Worm (Caenorhabditis elegans) whole organism, L3 larva: ENCODE results near the gene T24C2.5.

Source experiments
- aly-2 ChIP-seq: fragments of 150-350 bp; optimal IDR thresholded peaks from 2 replicates; lab custom pipeline; 2014; ENCODE audit warnings: missing biosample characterization, missing genetic modification characterization
- ama-1 ChIP-seq: fragments of 150-350 bp; optimal IDR thresholded peaks from 2 replicates; lab custom pipeline; 2018
- ceh-28 ChIP-seq: fragments of 150-350 bp; optimal IDR thresholded peaks from 2 replicates; lab custom pipeline; 2014; ENCODE audit warnings: missing biosample characterization, missing genetic modification reagents, missing genetic modification characterization
- daf-12 ChIP-seq: fragments of 150-350 bp; optimal IDR thresholded peaks from 2 replicates; lab custom pipeline; 2014; ENCODE audit warnings: missing biosample characterization, missing genetic modification reagents, missing genetic modification characterization
- egl-27 ChIP-seq: sonication (generic microtip); optimal IDR thresholded peaks from 4 replicates; lab custom pipeline; 2017; ENCODE audit warnings: missing biosample characterization, missing genetic modification reagents, missing genetic modification characterization
- egl-5 ChIP-seq: fragments of 150-350 bp; optimal IDR thresholded peaks from 2 replicates; lab custom pipeline; 2017; ENCODE audit warnings: missing biosample characterization, missing genetic modification reagents, missing genetic modification characterization, inconsistent platforms
- elt-1 ChIP-seq: fragments of 150-350 bp; optimal IDR thresholded peaks from 2 replicates; lab custom pipeline; 2014; ENCODE audit warnings: missing biosample characterization, missing genetic modification characterization
- elt-2 ChIP-seq: sonication (generic microtip); optimal IDR thresholded peaks from 2 replicates; lab custom pipeline; 2016; ENCODE audit warnings: missing genetic modification reagents, mild to moderate bottlenecking, missing genetic modification characterization, missing compliant biosample characterization
- elt-3 ChIP-seq, 3 experiments: fragments of 150-350 bp in 1 of 3; sonication (generic microtip) in 2 of 3; optimal IDR thresholded peaks; 2 replicates in 2 of 3; 4 replicates in 1 of 3; lab custom pipeline; 2014 to 2017; ENCODE audit warnings: missing biosample characterization in 3 of 3, missing genetic modification characterization in 3 of 3
- eor-1 ChIP-seq, 2 experiments: fragments of 150-350 bp; optimal IDR thresholded peaks; 2 replicates each; lab custom pipeline; 2014 to 2018; ENCODE audit warnings: missing biosample characterization in 2 of 2, missing genetic modification characterization in 2 of 2
- fkh-2 ChIP-seq: fragments of 150-350 bp; optimal IDR thresholded peaks from 2 replicates; lab custom pipeline; 2014; ENCODE audit warnings: missing biosample characterization, missing genetic modification reagents, missing genetic modification characterization
- hmg-11 ChIP-seq: sonication (generic microtip); optimal IDR thresholded peaks from 2 replicates; lab custom pipeline; 2016; ENCODE audit warnings: missing genetic modification characterization, missing compliant biosample characterization
- lin-15B ChIP-seq: fragments of 150-350 bp; optimal IDR thresholded peaks from 2 replicates; lab custom pipeline; 2014; ENCODE audit warnings: missing biosample characterization, missing genetic modification characterization
- lin-39 ChIP-seq: fragments of 150-350 bp; optimal IDR thresholded peaks from 2 replicates; lab custom pipeline; 2018; ENCODE audit warnings: missing biosample characterization, missing genetic modification reagents, missing genetic modification characterization
- mml-1 ChIP-seq: fragments of 150-350 bp; sonication (generic microtip); optimal IDR thresholded peaks from 3 replicates; lab custom pipeline; 2014; ENCODE audit warnings: missing biosample characterization, missing genetic modification characterization
- nfya-1 ChIP-seq: sonication (generic microtip); optimal IDR thresholded peaks from 2 replicates; lab custom pipeline; 2017; ENCODE audit warnings: missing genetic modification characterization, mild to moderate bottlenecking, missing compliant biosample characterization, antibody characterized with exemption, moderate library complexity; ENCODE audit not compliant: insufficient read depth
- nhr-11 ChIP-seq: fragments of 150-350 bp; optimal IDR thresholded peaks from 2 replicates; lab custom pipeline; 2014; ENCODE audit warnings: missing biosample characterization, missing genetic modification characterization
- nhr-23 ChIP-seq: fragments of 150-350 bp; optimal IDR thresholded peaks from 2 replicates; lab custom pipeline; 2014; ENCODE audit warnings: missing biosample characterization, missing genetic modification reagents, missing genetic modification characterization
- nhr-237 ChIP-seq: fragments of 150-350 bp; optimal IDR thresholded peaks from 2 replicates; lab custom pipeline; 2014; ENCODE audit warnings: missing biosample characterization, missing genetic modification characterization
- nhr-25 ChIP-seq: sonication (generic microtip); optimal IDR thresholded peaks from 2 replicates; lab custom pipeline; 2017; ENCODE audit warnings: missing biosample characterization, missing genetic modification characterization
- nhr-43 ChIP-seq: sonication (generic microtip); optimal IDR thresholded peaks from 2 replicates; lab custom pipeline; 2016; ENCODE audit warnings: mild to moderate bottlenecking, missing genetic modification characterization, missing compliant biosample characterization; ENCODE audit not compliant: poor library complexity, severe bottlenecking
- nhr-77 ChIP-seq: fragments of 150-350 bp; optimal IDR thresholded peaks from 2 replicates; lab custom pipeline; 2014; ENCODE audit warnings: missing biosample characterization, missing genetic modification characterization
- pha-4 ChIP-seq: fragments of 150-350 bp; optimal IDR thresholded peaks from 2 replicates; lab custom pipeline; 2014; ENCODE audit warnings: missing biosample characterization, missing genetic modification reagents, missing genetic modification characterization
- pqm-1 ChIP-seq: fragments of 150-350 bp; optimal IDR thresholded peaks from 2 replicates; lab custom pipeline; 2017; ENCODE audit warnings: missing biosample characterization, missing genetic modification characterization, inconsistent platforms
- sea-2 ChIP-seq: fragments of 150-350 bp; sonication (generic microtip); optimal IDR thresholded peaks from 4 replicates; lab custom pipeline; 2014; ENCODE audit warnings: missing biosample characterization, missing genetic modification reagents, missing genetic modification characterization
- snpc-4 ChIP-seq: fragments of 150-350 bp; optimal IDR thresholded peaks from 2 replicates; lab custom pipeline; 2014; ENCODE audit warnings: missing biosample characterization, missing genetic modification characterization
- unc-39 ChIP-seq: sonication (generic microtip); optimal IDR thresholded peaks from 4 replicates; lab custom pipeline; 2017; ENCODE audit warnings: missing biosample characterization, missing genetic modification characterization
- unc-62 ChIP-seq: fragments of 150-350 bp; sonication (generic microtip); optimal IDR thresholded peaks from 4 replicates; lab custom pipeline; 2014; ENCODE audit warnings: missing biosample characterization, missing genetic modification reagents, missing genetic modification characterization
- zag-1 ChIP-seq: fragments of 150-350 bp; optimal IDR thresholded peaks from 2 replicates; lab custom pipeline; 2014; ENCODE audit warnings: missing biosample characterization, missing genetic modification characterization

T24C2.5 gene

DNA sequence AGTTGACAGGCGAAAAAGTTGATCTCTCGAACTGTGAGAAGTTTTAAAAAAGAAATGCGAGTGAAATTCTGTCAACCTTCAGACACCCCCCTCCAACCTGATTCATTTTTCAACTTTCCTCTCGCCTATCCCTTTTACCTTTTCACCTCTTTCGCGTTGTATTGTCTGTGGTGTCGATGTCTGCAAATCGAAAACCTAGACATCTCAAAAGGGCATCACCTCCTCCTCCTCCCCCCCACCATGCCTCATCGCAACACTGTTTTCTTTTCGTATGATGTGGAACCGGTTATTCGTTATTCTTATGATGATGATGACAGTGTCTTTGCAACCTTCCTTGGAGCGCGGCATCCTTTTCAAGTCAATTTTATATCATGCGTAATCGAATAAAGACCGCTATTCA, 26.2 kb upstream of the T24C2.5 start (continued):
- peak; percentile 77 for TF ChIP-seq nhr-43 (tag; lab: Kevin White, UChicago)

DNA sequence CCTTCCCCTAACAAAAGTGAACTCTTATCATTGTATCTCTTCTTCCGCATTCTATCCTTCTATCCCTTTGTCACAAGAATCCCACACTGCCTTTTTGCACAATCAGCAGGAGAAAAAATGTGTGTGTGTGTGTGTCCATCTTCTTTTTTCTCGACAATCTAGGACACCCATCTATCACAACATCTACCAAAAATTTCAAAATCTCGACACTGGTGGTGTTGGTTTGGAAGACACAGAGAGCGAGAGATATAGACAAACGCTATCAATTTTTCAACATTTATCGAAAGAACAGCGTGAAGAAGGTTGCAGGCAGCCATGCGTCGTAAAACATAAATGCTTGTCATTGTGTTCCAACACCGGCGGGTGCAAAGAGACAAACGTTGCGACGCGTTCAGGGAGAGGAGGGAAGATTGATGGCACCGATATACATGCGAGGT, 25.4 kb upstream of the T24C2.5 start:
- TF ChIP-seq pha-4 (tag; lab: Kevin White, UChicago): no peak
- peak; percentile 13 for TF ChIP-seq elt-2
- no peak for TF ChIP-seq zag-1 (tag; lab: Kevin White, UChicago)
- TF ChIP-seq nhr-25 (tag; lab: Kevin White, UChicago): peak; percentile 82
- peak; percentile 12 for TF ChIP-seq lin-15B (tag; lab: Kevin White, UChicago)
- TF ChIP-seq egl-5 (tag; lab: Kevin White, UChicago): peak; percentile 34
- peak; percentile 90 for TF ChIP-seq nhr-23
- TF ChIP-seq egl-27 (tag; lab: Kevin White, UChicago): peak; percentile 15
- peak; percentile 58 for TF ChIP-seq lin-39 (tag; lab: Kevin White, UChicago)
- peak; percentile 45 for TF ChIP-seq nfya-1
- peak; percentile 91 for TF ChIP-seq unc-62
- TF ChIP-seq nhr-11 (tag; lab: Kevin White, UChicago): peak; percentile 59
- peak; percentile 89 for TF ChIP-seq elt-1 (tag; lab: Kevin White, UChicago)
- peak; percentile 62 for TF ChIP-seq ceh-28 (tag; lab: Kevin White, UChicago)
- TF ChIP-seq elt-3 (tag; optimal IDR thresholded peaks at IDR 0.05; lab: Kevin White, UChicago): peak; percentile 45 to 69 (median 60)
- TF ChIP-seq nhr-237 (tag; lab: Kevin White, UChicago): no peak
- TF ChIP-seq sea-2 (GFP tag; lab: Kevin White, UChicago): no peak
- TF ChIP-seq nhr-43 (tag; lab: Kevin White, UChicago): peak; percentile 61

DNA sequence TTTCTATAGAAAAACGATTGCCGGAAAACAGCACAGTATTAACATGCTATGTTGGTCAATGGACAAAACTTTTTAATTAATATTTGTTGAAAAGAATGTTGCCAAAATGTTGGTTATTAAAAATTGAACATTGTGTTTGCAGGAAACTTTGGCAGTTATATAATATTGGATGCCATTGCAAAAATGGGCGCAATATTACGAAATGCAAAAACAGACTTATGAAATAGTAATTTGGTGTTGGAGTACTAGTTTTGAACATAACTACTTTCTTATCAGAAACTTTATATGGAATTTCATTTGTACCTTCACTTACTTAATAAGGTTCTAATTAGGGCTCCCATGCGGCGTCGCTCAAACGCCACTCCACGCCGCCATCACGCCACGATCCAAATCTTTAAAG, 23.9 kb upstream of the T24C2.5 start:
- TF ChIP-seq ceh-28 (tag; lab: Kevin White, UChicago) (no peak), nfya-1 (no peak), fkh-2 (tag; lab: Kevin White, UChicago) (no peak), egl-5 (tag; lab: Kevin White, UChicago) (no peak), pha-4 (tag; lab: Kevin White, UChicago) (no peak), mml-1 (no peak), ama-1 (no peak), nhr-77 (tag; lab: Kevin White, UChicago) (no peak), daf-12 (tag; lab: Kevin White, UChicago) (no peak), hmg-11 (tag; lab: Kevin White, UChicago) (no peak), lin-15B (tag; lab: Kevin White, UChicago) (no peak), nhr-25 (tag; lab: Kevin White, UChicago) (no peak), nhr-43 (tag; lab: Kevin White, UChicago) (no peak)

DNA sequence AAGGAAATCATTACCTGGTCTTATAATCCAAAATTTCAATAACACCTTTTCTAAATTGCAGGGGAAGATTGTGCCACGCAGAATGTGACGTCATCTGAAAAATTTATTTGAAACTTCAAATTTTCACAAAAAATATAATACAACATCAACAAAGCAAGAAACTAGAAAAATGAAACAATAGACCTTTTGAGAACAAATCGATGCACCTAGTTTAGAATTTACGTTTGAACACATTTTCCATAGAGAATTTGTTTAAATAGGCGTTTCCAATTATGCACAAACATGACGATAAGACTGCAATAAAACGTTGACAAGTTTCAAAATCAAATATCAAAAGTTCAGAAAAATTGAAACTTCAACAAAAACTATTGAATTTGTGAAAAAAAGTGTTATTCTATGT, 21.4 kb upstream of the T24C2.5 start, which contains the start of gene fbxa-141:
TSS of gene fbxa-141 (minus strand) at position 101 of the 400 bp plus-strand sequence.
- TF ChIP-seq ama-1: no peak
- no peak for TF ChIP-seq unc-39 (tag; lab: Kevin White, UChicago)
- no peak for TF ChIP-seq aly-2 (tag; lab: Kevin White, UChicago)
- no peak for TF ChIP-seq sea-2 (GFP tag; lab: Kevin White, UChicago)
- no peak for TF ChIP-seq pqm-1 (tag; lab: Kevin White, UChicago)
- TF ChIP-seq snpc-4 (tag; lab: Kevin White, UChicago): no peak
- no peak for TF ChIP-seq eor-1 (tag; optimal IDR thresholded peaks at IDR 0.05; lab: Kevin White, UChicago)
- TF ChIP-seq lin-15B (tag; lab: Kevin White, UChicago): no peak

DNA sequence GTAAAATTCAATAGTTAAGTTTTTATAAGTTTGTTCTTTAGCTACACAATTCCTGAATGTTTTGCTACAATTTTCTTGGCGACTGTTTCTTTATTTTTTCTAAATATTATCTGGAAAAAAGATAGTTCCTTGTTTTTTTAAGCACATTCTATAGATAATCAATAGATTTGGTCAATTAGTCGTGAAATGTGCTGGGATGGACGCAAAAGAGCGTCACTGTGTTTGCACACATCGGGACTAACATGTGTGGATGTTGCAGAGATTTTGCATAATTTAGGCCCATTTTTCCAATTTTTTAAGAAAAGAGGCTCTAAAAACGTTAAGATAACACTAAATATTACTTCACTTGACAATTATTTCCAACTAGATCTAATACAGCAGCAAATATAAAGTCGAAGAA, 20.8 kb upstream of the T24C2.5 start:
- TF ChIP-seq egl-5 (tag; lab: Kevin White, UChicago) (peak; percentile 60), pha-4 (tag; lab: Kevin White, UChicago) (peak; percentile 12), lin-39 (tag; lab: Kevin White, UChicago) (peak; percentile 37), zag-1 (tag; lab: Kevin White, UChicago) (no peak), nhr-43 (tag; lab: Kevin White, UChicago) (no peak), nhr-25 (tag; lab: Kevin White, UChicago) (no peak), nhr-23 (no peak), sea-2 (GFP tag; lab: Kevin White, UChicago) (no peak), nfya-1 (peak; percentile 4)
- TF ChIP-seq, all 47 proteins: peak for 4

DNA sequence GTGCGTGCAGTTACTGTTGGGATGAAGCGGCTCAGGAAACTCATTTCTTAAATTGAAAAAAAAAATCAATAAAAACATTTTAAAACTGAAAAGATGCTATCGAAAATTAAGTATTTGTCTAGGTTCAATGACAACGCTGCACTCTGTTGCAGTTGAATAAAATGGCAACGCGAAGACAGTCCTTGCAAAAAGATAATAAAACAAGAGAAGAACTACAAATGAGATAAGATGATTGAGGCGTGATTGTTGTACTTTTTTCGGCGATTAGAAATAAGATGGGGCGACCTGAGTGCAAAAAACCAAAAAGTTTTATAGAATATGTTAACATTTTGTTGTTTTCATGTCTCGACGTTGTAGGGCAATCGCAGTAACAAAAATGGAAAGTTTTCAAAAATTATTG, 19.2 kb upstream of the T24C2.5 start, which contains the start of gene gcsh-1:
TSS of gene gcsh-1 (minus strand) at position 46 of the 400 bp plus-strand sequence.
- TF ChIP-seq nhr-23 (no peak), pqm-1 (tag; lab: Kevin White, UChicago) (peak; percentile 45), elt-2 (peak; percentile 62)
